Fruit fly (Drosophila melanogaster) whole organism, embryonic: Measurements from ENCODE around the gene CG31636.

ENCODE experiments used
- Atf-2 ChIP-seq: fragments of 200-800 bp; sonication (Bioruptor generic); optimal IDR thresholded peaks from 2 replicates; lab custom pipeline; 2016; ENCODE audit warnings: missing biosample characterization, missing genetic modification characterization
- CG11398 ChIP-seq: fragments of 200-800 bp; sonication (Bioruptor generic); optimal IDR thresholded peaks from 2 replicates; lab custom pipeline; 2016; ENCODE audit warnings: missing biosample characterization, missing genetic modification characterization
- CG1233 ChIP-seq: fragments of 200-800 bp; sonication (Bioruptor generic); optimal IDR thresholded peaks from 4 replicates; lab custom pipeline; 2018; ENCODE audit warnings: missing biosample characterization, mild to moderate bottlenecking, missing genetic modification characterization
- CG12391 ChIP-seq: fragments of 200-800 bp; sonication (Bioruptor generic); optimal IDR thresholded peaks from 3 replicates; lab custom pipeline; 2018; ENCODE audit warnings: missing biosample characterization, mild to moderate bottlenecking, missing genetic modification characterization, moderate library complexity
- CG14441 ChIP-seq: fragments of 200-800 bp; sonication (Bioruptor generic); IDR thresholded peaks from 2 replicates; pipeline ENCODE4 v1.3.6; 2022; ENCODE audit warnings: missing biosample characterization, missing genetic modification characterization
- CG15011 ChIP-seq: fragments of 200-800 bp; sonication (Bioruptor generic); optimal IDR thresholded peaks from 3 replicates; lab custom pipeline; 2018; ENCODE audit warnings: missing biosample characterization, mild to moderate bottlenecking, missing genetic modification characterization
- CG16815 ChIP-seq: fragments of 200-800 bp; sonication (Bioruptor generic); optimal IDR thresholded peaks from 3 replicates; lab custom pipeline; 2017; ENCODE audit warnings: missing biosample characterization, mild to moderate bottlenecking, missing genetic modification characterization
- CG17829 ChIP-seq: fragments of 200-800 bp; optimal IDR thresholded peaks from 2 replicates; lab custom pipeline; 2019; ENCODE audit warnings: missing biosample characterization, mild to moderate bottlenecking, missing genetic modification characterization, moderate library complexity
- CG17912 ChIP-seq: fragments of 200-800 bp; sonication (Bioruptor generic); optimal IDR thresholded peaks from 2 replicates; lab custom pipeline; 2018; ENCODE audit warnings: missing biosample characterization, mild to moderate bottlenecking, missing genetic modification characterization
- CG18619 ChIP-seq: fragments of 200-800 bp; sonication (Bioruptor generic); optimal IDR thresholded peaks from 3 replicates; lab custom pipeline; 2017; ENCODE audit warnings: missing biosample characterization, mild to moderate bottlenecking, missing genetic modification characterization
- CG2129 ChIP-seq: fragments of 200-800 bp; sonication (Bioruptor generic); IDR thresholded peaks from 2 replicates; pipeline ENCODE4 v1.3.6; 2022; ENCODE audit warnings: missing biosample characterization, missing genetic modification characterization; ENCODE audit not compliant: partially characterized antibody
- CG4617 ChIP-seq: fragments of 200-800 bp; sonication (Bioruptor generic); optimal IDR thresholded peaks from 3 replicates; lab custom pipeline; 2016; ENCODE audit warnings: missing biosample characterization, missing genetic modification characterization, borderline replicate concordance
- CG4820 ChIP-seq: fragments of 200-800 bp; sonication (Bioruptor generic); optimal IDR thresholded peaks from 3 replicates; lab custom pipeline; 2016; ENCODE audit warnings: missing biosample characterization, missing genetic modification characterization
- CG5245 ChIP-seq: fragments of 200-800 bp; sonication (Bioruptor generic); optimal IDR thresholded peaks from 3 replicates; lab custom pipeline; 2016; ENCODE audit warnings: missing biosample characterization, missing genetic modification characterization
- CG6254 ChIP-seq: fragments of 200-800 bp; sonication (Bioruptor generic); optimal IDR thresholded peaks from 3 replicates; lab custom pipeline; 2017; ENCODE audit warnings: mild to moderate bottlenecking, missing biosample characterization, missing genetic modification reagents, missing genetic modification characterization
- CG6765 ChIP-seq: fragments of 200-800 bp; sonication (Bioruptor generic); optimal IDR thresholded peaks from 3 replicates; lab custom pipeline; 2017; ENCODE audit warnings: missing biosample characterization, mild to moderate bottlenecking, missing genetic modification characterization
- CG7372 ChIP-seq: fragments of 200-800 bp; sonication (Bioruptor generic); IDR thresholded peaks from 2 replicates; pipeline ENCODE4 v1.3.6; 2022; ENCODE audit warnings: missing biosample characterization, missing genetic modification characterization
- CG8944 ChIP-seq: fragments of 200-800 bp; sonication (Bioruptor generic); optimal IDR thresholded peaks from 3 replicates; lab custom pipeline; 2016; ENCODE audit warnings: missing biosample characterization, missing genetic modification characterization
- D19A ChIP-seq: fragments of 200-800 bp; optimal IDR thresholded peaks from 3 replicates; lab custom pipeline; 2019; ENCODE audit warnings: missing biosample characterization, mild to moderate bottlenecking, missing genetic modification characterization, moderate library complexity
- Dad ChIP-seq: fragments of 200-800 bp; sonication (Bioruptor generic); optimal IDR thresholded peaks from 3 replicates; lab custom pipeline; 2016; ENCODE audit warnings: missing biosample characterization, missing genetic modification characterization
- Dfd ChIP-seq, 2 experiments: fragments of >200 bp; optimal IDR thresholded peaks; 2 replicates each; lab custom pipeline; 2017; ENCODE audit warnings: missing biosample characterization in 2 of 2, missing genetic modification characterization in 2 of 2
- HLH3B ChIP-seq: fragments of 200-800 bp; sonication (Bioruptor generic); IDR thresholded peaks from 2 replicates; pipeline ENCODE4 v1.3.6; 2022; ENCODE audit warnings: missing biosample characterization, missing genetic modification characterization
- Lim3 ChIP-seq: fragments of 200-800 bp; sonication (Bioruptor generic); IDR thresholded peaks from 2 replicates; pipeline ENCODE4 v1.3.6; 2022; ENCODE audit warnings: missing biosample characterization, missing genetic modification characterization
- Meics ChIP-seq: fragments of 200-800 bp; sonication (Bioruptor generic); optimal IDR thresholded peaks from 2 replicates; lab custom pipeline; 2017; ENCODE audit warnings: missing biosample characterization, mild to moderate bottlenecking, missing genetic modification characterization
- Mes4 ChIP-seq: fragments of 200-800 bp; sonication (Bioruptor generic); optimal IDR thresholded peaks from 2 replicates; lab custom pipeline; 2016; ENCODE audit warnings: missing biosample characterization, missing genetic modification characterization
- Nf-YA ChIP-seq: fragments of 200-800 bp; sonication (Bioruptor generic); IDR thresholded peaks from 2 replicates; pipeline ENCODE4 v1.3.6; 2022; ENCODE audit warnings: missing biosample characterization, missing genetic modification characterization
- NfI ChIP-seq: fragments of 200-800 bp; sonication (Bioruptor generic); optimal IDR thresholded peaks from 3 replicates; lab custom pipeline; 2018; ENCODE audit warnings: missing biosample characterization, mild to moderate bottlenecking, missing genetic modification characterization, moderate library complexity
- Oli ChIP-seq: fragments of 200-800 bp; sonication (Bioruptor generic); optimal IDR thresholded peaks from 2 replicates; lab custom pipeline; 2018; ENCODE audit warnings: missing biosample characterization, mild to moderate bottlenecking, missing genetic modification characterization, moderate library complexity
- Pdp1 ChIP-seq, 2 experiments: fragments of 200-800 bp; sonication (Bioruptor generic); optimal IDR thresholded peaks; 3 replicates each; lab custom pipeline; 2016; ENCODE audit warnings: missing biosample characterization in 2 of 2, missing genetic modification characterization in 2 of 2, mild to moderate bottlenecking in 1 of 2, moderate library complexity in 1 of 2
- Poxn ChIP-seq: fragments of 200-800 bp; sonication (Bioruptor generic); IDR thresholded peaks from 2 replicates; pipeline ENCODE4 v1.3.6; 2022; ENCODE audit warnings: missing biosample characterization, missing genetic modification characterization
- Sin3A ChIP-seq: fragments of >200 bp; optimal IDR thresholded peaks from 2 replicates; lab custom pipeline; 2018
- Six4 ChIP-seq: fragments of 200-800 bp; sonication (Bioruptor generic); optimal IDR thresholded peaks from 2 replicates; lab custom pipeline; 2016; ENCODE audit warnings: missing biosample characterization, missing genetic modification characterization
- Tbp ChIP-seq: fragments of >200 bp; optimal IDR thresholded peaks from 2 replicates; lab custom pipeline; 2018; ENCODE audit warnings: missing biosample characterization, missing genetic modification characterization
- Xbp1 ChIP-seq: fragments of 200-800 bp; sonication (Bioruptor generic); optimal IDR thresholded peaks from 3 replicates; lab custom pipeline; 2016; ENCODE audit warnings: missing biosample characterization, mild to moderate bottlenecking, missing genetic modification characterization
- amos ChIP-seq: fragments of 200-800 bp; sonication (Bioruptor generic); IDR thresholded peaks from 2 replicates; pipeline ENCODE4 v1.3.6; 2022; ENCODE audit warnings: missing biosample characterization, missing genetic modification characterization; ENCODE audit not compliant: partially characterized antibody
- az2 ChIP-seq: fragments of 200-800 bp; sonication (Bioruptor generic); optimal IDR thresholded peaks from 3 replicates; lab custom pipeline; 2016; ENCODE audit warnings: missing biosample characterization, missing genetic modification characterization
- cad ChIP-seq: fragments of >200 bp; optimal IDR thresholded peaks from 2 replicates; lab custom pipeline; 2017; ENCODE audit warnings: missing biosample characterization, missing genetic modification characterization
- caup ChIP-seq: fragments of 200-800 bp; sonication (Bioruptor generic); optimal IDR thresholded peaks from 3 replicates; lab custom pipeline; 2017; ENCODE audit warnings: missing biosample characterization, mild to moderate bottlenecking, missing genetic modification characterization, moderate library complexity; ENCODE audit not compliant: severe bottlenecking
- chif ChIP-seq, 2 experiments: fragments of 200-800 bp; sonication (Bioruptor generic); optimal IDR thresholded peaks; 3 replicates each; lab custom pipeline; 2016; ENCODE audit warnings: missing biosample characterization in 2 of 2, missing genetic modification characterization in 2 of 2
- croc ChIP-seq: fragments of 200-800 bp; sonication (Bioruptor generic); conservative IDR thresholded peaks from 3 replicates; pipeline ENCODE4 v1.3.6; 2022; ENCODE audit warnings: missing biosample characterization, missing genetic modification characterization
- crol ChIP-seq: fragments of 200-800 bp; sonication (Bioruptor generic); IDR thresholded peaks from 2 replicates; pipeline ENCODE4 v1.3.6; 2022; ENCODE audit warnings: missing biosample characterization, missing genetic modification characterization
- cwo ChIP-seq: fragments of 200-800 bp; sonication (Bioruptor generic); optimal IDR thresholded peaks from 3 replicates; lab custom pipeline; 2017; ENCODE audit warnings: missing biosample characterization, missing genetic modification characterization, mild to moderate bottlenecking, moderate library complexity, missing genetic modification reagents
- ems ChIP-seq: fragments of 200-800 bp; sonication (Bioruptor generic); optimal IDR thresholded peaks from 3 replicates; lab custom pipeline; 2016; ENCODE audit warnings: missing biosample characterization, missing genetic modification characterization
- gt ChIP-seq: fragments of 200-800 bp; sonication (Bioruptor generic); IDR thresholded peaks from 2 replicates; pipeline ENCODE4 v1.3.6; 2022; ENCODE audit warnings: missing biosample characterization, missing genetic modification characterization
- mld ChIP-seq: fragments of 200-800 bp; sonication (Bioruptor generic); IDR thresholded peaks from 3 replicates; pipeline ENCODE4 v1.3.6; 2022; ENCODE audit warnings: missing biosample characterization, missing genetic modification characterization; ENCODE audit not compliant: partially characterized antibody
- oc ChIP-seq: fragments of 200-800 bp; sonication (Bioruptor generic); optimal IDR thresholded peaks from 2 replicates; lab custom pipeline; 2018; ENCODE audit warnings: missing biosample characterization, mild to moderate bottlenecking, missing genetic modification characterization, moderate library complexity
- pita ChIP-seq: fragments of 200-800 bp; sonication (Bioruptor generic); optimal IDR thresholded peaks from 2 replicates; lab custom pipeline; 2017; ENCODE audit warnings: missing biosample characterization, mild to moderate bottlenecking, missing genetic modification characterization
- repo ChIP-seq: fragments of 200-800 bp; sonication (Bioruptor generic); optimal IDR thresholded peaks from 2 replicates; lab custom pipeline; 2016; ENCODE audit warnings: missing biosample characterization, missing genetic modification characterization
- sens-2 ChIP-seq: fragments of 200-800 bp; sonication (Bioruptor generic); IDR thresholded peaks from 2 replicates; pipeline ENCODE4 v1.3.6; 2022; ENCODE audit warnings: missing biosample characterization, missing genetic modification characterization
- seq ChIP-seq: fragments of 200-800 bp; sonication (Bioruptor generic); IDR thresholded peaks from 2 replicates; pipeline ENCODE4 v1.3.6; 2022; ENCODE audit warnings: missing biosample characterization, missing genetic modification characterization
- slou ChIP-seq: fragments of 200-800 bp; sonication (Bioruptor generic); optimal IDR thresholded peaks from 3 replicates; lab custom pipeline; 2016; ENCODE audit warnings: missing biosample characterization, missing genetic modification characterization
- tin ChIP-seq: fragments of 200-800 bp; sonication (Bioruptor generic); optimal IDR thresholded peaks from 3 replicates; lab custom pipeline; 2016; ENCODE audit warnings: missing biosample characterization, missing genetic modification characterization
- wor ChIP-seq: fragments of 200-800 bp; sonication (Bioruptor generic); IDR thresholded peaks from 2 replicates; pipeline ENCODE4 v1.3.6; 2022; ENCODE audit warnings: missing biosample characterization, missing genetic modification characterization

The CG31636 gene

dm6 chr2L:6700742-6701141 is 42.8 kb upstream of the CG31636 start (continued):
- peak; percentile 8 for TF ChIP-seq CG12391 (tag; lab: Kevin White, UChicago)
- TF ChIP-seq Atf-2 (GFP tag; lab: Kevin White, UChicago) = no peak
- no peak for TF ChIP-seq cad
- peak; percentile 10 for TF ChIP-seq oc (tag; lab: Kevin White, UChicago)
- no peak for TF ChIP-seq CG8944 (GFP tag; lab: Kevin White, UChicago)
- no peak for TF ChIP-seq mld
- no peak for TF ChIP-seq NfI
- no peak for TF ChIP-seq Poxn (GFP tag; lab: Robert Waterston, UW)
- TF ChIP-seq CG1233 (GFP tag; lab: Kevin White, UChicago) = peak; percentile 60
- no peak for TF ChIP-seq amos (GFP tag; lab: Robert Waterston, UW)
- TF ChIP-seq CG17829 (tag; lab: Kevin White, UChicago) = no peak
- no peak for TF ChIP-seq Xbp1 (GFP tag; lab: Kevin White, UChicago)
- peak; percentile 19 for TF ChIP-seq CG18619
- no peak for TF ChIP-seq tin (GFP tag; lab: Kevin White, UChicago)
- TF ChIP-seq CG2129 (GFP tag; lab: Robert Waterston, UW) = no peak
- TF ChIP-seq CG17912 (GFP tag; lab: Kevin White, UChicago) = no peak
- no peak for TF ChIP-seq az2 (GFP tag; lab: Kevin White, UChicago)
- TF ChIP-seq CG11398 (GFP tag; lab: Kevin White, UChicago) = peak; percentile 60
- no peak for TF ChIP-seq Lim3
- no peak for TF ChIP-seq wor (GFP tag; lab: Robert Waterston, UW)
- TF ChIP-seq ems (GFP tag; lab: Kevin White, UChicago) = no peak
- no peak for TF ChIP-seq caup (GFP tag; lab: Kevin White, UChicago)
- TF ChIP-seq crol = no peak
- TF ChIP-seq seq (GFP tag; lab: Robert Waterston, UW) = no peak
- TF ChIP-seq Sin3A (lab: Kevin White, UChicago) = no peak
- TF ChIP-seq Pdp1 (GFP tag; optimal IDR thresholded peaks at IDR 0.05; lab: Kevin White, UChicago) = peak in 1 of 2 experiments; percentile 49
- no peak for TF ChIP-seq CG6254 (GFP tag; lab: Kevin White, UChicago)
- TF ChIP-seq croc (GFP tag; lab: Robert Waterston, UW) = no peak
- peak; percentile 4 for TF ChIP-seq Mes4
- no peak for TF ChIP-seq CG4617 (GFP tag; lab: Kevin White, UChicago)
- TF ChIP-seq Six4 (GFP tag; lab: Kevin White, UChicago) = no peak
- no peak for TF ChIP-seq Dad (GFP tag; lab: Kevin White, UChicago)
- no peak for TF ChIP-seq CG5245 (GFP tag; lab: Kevin White, UChicago)
- TF ChIP-seq CG7372 (GFP tag; lab: Robert Waterston, UW) = no peak
- no peak for TF ChIP-seq CG4820 (GFP tag; lab: Kevin White, UChicago)
- no peak for TF ChIP-seq Meics (GFP tag; lab: Kevin White, UChicago)
- TF ChIP-seq HLH3B = no peak
- TF ChIP-seq CG6765 = no peak
- no peak for TF ChIP-seq cwo
- TF ChIP-seq pita = no peak
- no peak for TF ChIP-seq slou (GFP tag; lab: Kevin White, UChicago)
- TF ChIP-seq Oli (tag; lab: Kevin White, UChicago) = no peak
- no peak for TF ChIP-seq repo (GFP tag; lab: Kevin White, UChicago)
- TF ChIP-seq D19A (tag; lab: Kevin White, UChicago) = no peak
- no peak for TF ChIP-seq Tbp (GFP tag; lab: Kevin White, UChicago)
- TF ChIP-seq Dfd (GFP tag; optimal IDR thresholded peaks at IDR 0.05; lab: Kevin White, UChicago) = no peak
- peak; percentile 36 for TF ChIP-seq chif (GFP tag; optimal IDR thresholded peaks at IDR 0.05; lab: Kevin White, UChicago)
- no peak for TF ChIP-seq CG16815 (GFP tag; lab: Kevin White, UChicago)
- no peak for TF ChIP-seq Nf-YA (GFP tag; lab: Robert Waterston, UW)
- no peak for TF ChIP-seq CG14441 (GFP tag; lab: Robert Waterston, UW)
- TF ChIP-seq CG15011 = peak; percentile 45
- no peak for TF ChIP-seq gt (GFP tag; lab: Robert Waterston, UW)
- peak; percentile 54; the same call in 1 of the 2 replicates for TF ChIP-seq sens-2 (GFP tag; lab: Robert Waterston, UW)
